Worm (Caenorhabditis elegans) whole organism, L4 larva: ENCODE measurements around the gene smrd-1.

Experiments
- Y5F2A.4 ChIP-seq: fragments of 200-800 bp; sonication (Bioruptor generic); optimal IDR thresholded peaks from 2 replicates; lab custom pipeline; 2018; ENCODE audit warnings: mild to moderate bottlenecking, missing genetic modification characterization, missing compliant biosample characterization
- ZK546.5 ChIP-seq, 2 experiments: sonication (generic microtip); optimal IDR thresholded peaks; 2 replicates each; lab custom pipeline; 2017; ENCODE audit warnings: missing biosample characterization in 2 of 2, missing genetic modification characterization in 2 of 2
- aly-2 ChIP-seq: sonication (generic microtip); optimal IDR thresholded peaks from 2 replicates; lab custom pipeline; 2018; ENCODE audit warnings: missing biosample characterization, missing genetic modification characterization
- ceh-82 ChIP-seq: sonication (generic microtip); optimal IDR thresholded peaks from 2 replicates; lab custom pipeline; 2017; ENCODE audit warnings: missing biosample characterization, missing genetic modification characterization
- ces-1 ChIP-seq: fragments of 150-350 bp; sonication (generic microtip); optimal IDR thresholded peaks from 4 replicates; lab custom pipeline; 2014; ENCODE audit warnings: missing biosample characterization, missing genetic modification reagents, missing genetic modification characterization
- dve-1 ChIP-seq: sonication (generic microtip); optimal IDR thresholded peaks from 2 replicates; lab custom pipeline; 2017; ENCODE audit warnings: antibody characterized with exemption, mild to moderate bottlenecking, missing genetic modification characterization, missing compliant biosample characterization; ENCODE audit not compliant: insufficient read depth
- fos-1 ChIP-seq: fragments of 150-350 bp; optimal IDR thresholded peaks from 2 replicates; lab custom pipeline; 2014; ENCODE audit warnings: missing biosample characterization, missing genetic modification characterization
- hif-1 ChIP-seq, 2 experiments: sonication (generic microtip); optimal IDR thresholded peaks; 2 replicates each; lab custom pipeline; 2016 to 2017; ENCODE audit warnings: missing compliant biosample characterization in 2 of 2, missing genetic modification characterization in 2 of 2, missing genetic modification reagents in 2 of 2, missing genotype in 2 of 2, mild to moderate bottlenecking in 1 of 2
- lin-29 ChIP-seq: fragments of 200-800 bp; sonication (Bioruptor generic); IDR thresholded peaks from 2 replicates; pipeline ENCODE4 v1.3.6; 2022; ENCODE audit warnings: missing genetic modification reagents, missing genetic modification characterization, missing compliant biosample characterization

- no peak for TF ChIP-seq Y5F2A.4 (GFP tag; lab: Kevin White, UChicago)
- no peak for TF ChIP-seq aly-2 (tag; lab: Kevin White, UChicago)
- TF ChIP-seq ZK546.5 (tag; optimal IDR thresholded peaks at IDR 0.05; lab: Kevin White, UChicago): no peak
- TF ChIP-seq fos-1 (tag; lab: Kevin White, UChicago): no peak
- no peak for TF ChIP-seq lin-29 (GFP tag; lab: Robert Waterston, UW)
- TF ChIP-seq ces-1 (GFP tag; lab: Kevin White, UChicago): no peak
- TF ChIP-seq ceh-82: no peak
- TF ChIP-seq dve-1 (tag; lab: Kevin White, UChicago): no peak
- TF ChIP-seq hif-1 (tag; optimal IDR thresholded peaks at IDR 0.05; lab: Kevin White, UChicago): no peak
These were observed 54.3 kb downstream of the smrd-1 start, which contains the start of gene C38H2.2 for ce11 chrIII:10381473-10381872.
